Fruit fly (Drosophila melanogaster): ENCODE data around the gene kmr.

DNA sequence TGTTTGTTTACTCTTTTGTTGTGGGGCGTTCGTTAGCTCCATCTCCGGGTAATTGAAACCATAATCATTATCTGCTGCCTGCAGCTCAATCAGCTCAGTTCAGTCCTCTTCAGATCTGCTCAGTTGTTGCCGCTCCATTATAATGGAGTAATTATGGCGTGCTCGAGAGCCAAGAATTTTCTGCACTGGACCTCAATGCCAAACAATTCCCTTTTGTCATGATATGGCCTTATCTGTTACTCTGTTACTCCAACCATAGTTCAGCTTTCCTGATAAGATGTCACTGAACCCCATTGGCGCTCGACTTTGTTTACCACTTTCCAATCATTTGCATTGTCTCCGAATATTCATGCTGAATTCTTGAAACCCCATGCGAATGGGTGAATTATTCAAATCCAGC, 75.8 kb downstream of the kmr start:
- TF ChIP-seq CTCF (optimal IDR thresholded peaks at IDR 0.05): no peak
- TF ChIP-seq CG8478 (optimal IDR thresholded peaks at IDR 0.05): no peak
